Fruit fly (Drosophila melanogaster) whole organism, embryonic: Measurements from ENCODE around the gene CG7579.

Experiments used
- Bteb2 ChIP-seq: fragments of 200-800 bp; sonication (Bioruptor generic); optimal IDR thresholded peaks from 2 replicates; lab custom pipeline; 2016; ENCODE audit warnings: missing biosample characterization, missing genetic modification characterization
- CG10654 ChIP-seq: fragments of 200-800 bp; sonication (Bioruptor generic); optimal IDR thresholded peaks from 2 replicates; lab custom pipeline; 2016; ENCODE audit warnings: missing biosample characterization, missing genetic modification characterization
- CG11093 ChIP-seq: fragments of 200-800 bp; sonication (Bioruptor generic); IDR thresholded peaks from 3 replicates; pipeline ENCODE4 v1.3.6; 2022; ENCODE audit warnings: missing biosample characterization, missing genetic modification characterization
- CG11723 ChIP-seq: fragments of 200-800 bp; sonication (Bioruptor generic); optimal IDR thresholded peaks from 2 replicates; lab custom pipeline; 2017; ENCODE audit warnings: missing biosample characterization, mild to moderate bottlenecking, missing genetic modification characterization
- CG12071 ChIP-seq: fragments of 200-800 bp; sonication (Bioruptor generic); optimal IDR thresholded peaks from 3 replicates; lab custom pipeline; 2018; ENCODE audit warnings: missing biosample characterization, mild to moderate bottlenecking, missing genetic modification characterization
- CG12236 ChIP-seq: fragments of 200-800 bp; sonication (Bioruptor generic); optimal IDR thresholded peaks from 2 replicates; lab custom pipeline; 2016; ENCODE audit warnings: missing biosample characterization, missing genetic modification characterization
- CG13894 ChIP-seq: fragments of 200-800 bp; sonication (Bioruptor generic); optimal IDR thresholded peaks from 3 replicates; lab custom pipeline; 2018; ENCODE audit warnings: missing biosample characterization, mild to moderate bottlenecking, missing genetic modification characterization, moderate library complexity
- CG16813 ChIP-seq: fragments of 200-800 bp; sonication (Bioruptor generic); IDR thresholded peaks from 3 replicates; pipeline ENCODE4 v1.3.6; 2022; ENCODE audit warnings: missing biosample characterization, missing genetic modification characterization; ENCODE audit not compliant: partially characterized antibody
- CG17912 ChIP-seq: fragments of 200-800 bp; sonication (Bioruptor generic); optimal IDR thresholded peaks from 2 replicates; lab custom pipeline; 2018; ENCODE audit warnings: missing biosample characterization, mild to moderate bottlenecking, missing genetic modification characterization
- CG18011 ChIP-seq: fragments of 200-800 bp; sonication (Bioruptor generic); optimal IDR thresholded peaks from 2 replicates; lab custom pipeline; 2017; ENCODE audit warnings: missing biosample characterization, missing genetic modification characterization, mild to moderate bottlenecking, moderate library complexity, missing genotype
- CG18262 ChIP-seq: fragments of 200-800 bp; optimal IDR thresholded peaks from 3 replicates; lab custom pipeline; 2019; ENCODE audit warnings: missing biosample characterization, mild to moderate bottlenecking, missing genetic modification characterization, moderate library complexity
- CG2678 ChIP-seq: fragments of 200-800 bp; sonication (Bioruptor generic); optimal IDR thresholded peaks from 3 replicates; lab custom pipeline; 2019; ENCODE audit warnings: missing biosample characterization, mild to moderate bottlenecking, missing genetic modification characterization, moderate library complexity
- CG2712 ChIP-seq: fragments of 200-800 bp; optimal IDR thresholded peaks from 3 replicates; lab custom pipeline; 2019; ENCODE audit warnings: missing biosample characterization, mild to moderate bottlenecking, missing genetic modification characterization, moderate library complexity
- CG30403 ChIP-seq: fragments of 200-800 bp; sonication (Bioruptor generic); optimal IDR thresholded peaks from 3 replicates; lab custom pipeline; 2016; ENCODE audit warnings: missing biosample characterization, missing genetic modification characterization
- CG31224 ChIP-seq: fragments of 200-800 bp; sonication (Bioruptor generic); IDR thresholded peaks from 2 replicates; pipeline ENCODE4 v1.3.6; 2022; ENCODE audit warnings: missing biosample characterization, missing genetic modification characterization
- CG31388 ChIP-seq: fragments of 200-800 bp; sonication (Bioruptor generic); optimal IDR thresholded peaks from 2 replicates; lab custom pipeline; 2016; ENCODE audit warnings: missing biosample characterization, missing genetic modification characterization
- CG4328 ChIP-seq: fragments of 200-800 bp; sonication (Bioruptor generic); optimal IDR thresholded peaks from 3 replicates; lab custom pipeline; 2017; ENCODE audit warnings: missing biosample characterization, missing genetic modification reagents, missing genetic modification characterization
- CG4404 ChIP-seq: fragments of 200-800 bp; sonication (Bioruptor generic); IDR thresholded peaks from 2 replicates; pipeline ENCODE4 v1.3.6; 2022; ENCODE audit warnings: missing biosample characterization, missing genetic modification characterization
- CG7372 ChIP-seq: fragments of 200-800 bp; sonication (Bioruptor generic); IDR thresholded peaks from 2 replicates; pipeline ENCODE4 v1.3.6; 2022; ENCODE audit warnings: missing biosample characterization, missing genetic modification characterization
- CG8388 ChIP-seq: fragments of 200-800 bp; sonication (Bioruptor generic); optimal IDR thresholded peaks from 2 replicates; lab custom pipeline; 2019; ENCODE audit warnings: missing biosample characterization, mild to moderate bottlenecking, missing genetic modification characterization, moderate library complexity
- CG8478 ChIP-seq: fragments of >200 bp; optimal IDR thresholded peaks from 2 replicates; lab custom pipeline; 2018
- Dip3 ChIP-seq: fragments of 200-800 bp; sonication (Bioruptor generic); optimal IDR thresholded peaks from 3 replicates; lab custom pipeline; 2016; ENCODE audit warnings: missing biosample characterization, missing genetic modification characterization
- Dp ChIP-seq: fragments of 200-800 bp; sonication (Bioruptor generic); optimal IDR thresholded peaks from 2 replicates; lab custom pipeline; 2018; ENCODE audit warnings: missing biosample characterization, mild to moderate bottlenecking, missing genetic modification characterization, moderate library complexity
- E2f1 ChIP-seq: fragments of 200-800 bp; sonication (Bioruptor generic); IDR thresholded peaks from 2 replicates; pipeline ENCODE4 v1.3.6; 2022; ENCODE audit warnings: missing biosample characterization, missing genetic modification characterization
- Gug ChIP-seq: fragments of 200-800 bp; sonication (Bioruptor generic); IDR thresholded peaks from 4 replicates; pipeline ENCODE4 v1.3.6; 2022; ENCODE audit warnings: missing biosample characterization, missing genetic modification characterization
- HmgD ChIP-seq: fragments of 200-800 bp; sonication (Bioruptor generic); optimal IDR thresholded peaks from 3 replicates; lab custom pipeline; 2016; ENCODE audit warnings: missing biosample characterization, missing genetic modification characterization
- Hr39 ChIP-seq: fragments of >200 bp; optimal IDR thresholded peaks from 2 replicates; lab custom pipeline; 2017
- Meics ChIP-seq: fragments of 200-800 bp; sonication (Bioruptor generic); optimal IDR thresholded peaks from 2 replicates; lab custom pipeline; 2017; ENCODE audit warnings: missing biosample characterization, mild to moderate bottlenecking, missing genetic modification characterization
- NC2α ChIP-seq: fragments of 200-800 bp; sonication (Bioruptor generic); optimal IDR thresholded peaks from 2 replicates; lab custom pipeline; 2016; ENCODE audit warnings: missing biosample characterization, missing genetic modification characterization
- NK7.1 ChIP-seq: fragments of 200-800 bp; sonication (Bioruptor generic); optimal IDR thresholded peaks from 3 replicates; lab custom pipeline; 2016; ENCODE audit warnings: missing biosample characterization, missing genetic modification characterization
- Optix ChIP-seq: fragments of 200-800 bp; sonication (Bioruptor generic); IDR thresholded peaks from 3 replicates; pipeline ENCODE4 v1.3.6; 2022; ENCODE audit warnings: missing biosample characterization, missing genetic modification characterization
- Sry-β ChIP-seq: fragments of 200-800 bp; sonication (Bioruptor generic); optimal IDR thresholded peaks from 2 replicates; lab custom pipeline; 2018; ENCODE audit warnings: missing biosample characterization, mild to moderate bottlenecking, missing genetic modification characterization, moderate library complexity
- Ssrp ChIP-seq: fragments of 200-800 bp; sonication (Bioruptor generic); optimal IDR thresholded peaks from 2 replicates; lab custom pipeline; 2018; ENCODE audit warnings: missing biosample characterization, mild to moderate bottlenecking, missing genetic modification characterization, moderate library complexity
- Usf ChIP-seq: fragments of 200-800 bp; sonication (Bioruptor generic); optimal IDR thresholded peaks from 2 replicates; lab custom pipeline; 2017; ENCODE audit warnings: missing genotype, missing biosample characterization, missing genetic modification characterization
- Xbp1 ChIP-seq: fragments of 200-800 bp; sonication (Bioruptor generic); optimal IDR thresholded peaks from 3 replicates; lab custom pipeline; 2016; ENCODE audit warnings: missing biosample characterization, mild to moderate bottlenecking, missing genetic modification characterization
- bowl ChIP-seq: fragments of 200-800 bp; sonication (Bioruptor generic); IDR thresholded peaks from 2 replicates; pipeline ENCODE4 v1.3.6; 2022; ENCODE audit warnings: missing biosample characterization, missing genetic modification characterization
- br ChIP-seq: fragments of >200 bp; optimal IDR thresholded peaks from 2 replicates; lab custom pipeline; 2017
- chm ChIP-seq: fragments of 200-800 bp; sonication (Bioruptor generic); IDR thresholded peaks from 2 replicates; pipeline ENCODE4 v1.3.6; 2022; ENCODE audit warnings: missing biosample characterization, missing genetic modification characterization
- dm ChIP-seq: fragments of 200-800 bp; sonication (Bioruptor generic); optimal IDR thresholded peaks from 3 replicates; lab custom pipeline; 2016; ENCODE audit warnings: missing biosample characterization, missing genetic modification characterization
- dpn ChIP-seq, 2 experiments: fragments of 200-800 bp; sonication (Bioruptor generic); optimal IDR thresholded peaks; 3 replicates each; lab custom pipeline; 2016; ENCODE audit warnings: missing biosample characterization in 2 of 2, missing genetic modification characterization in 2 of 2
- fd3F ChIP-seq: fragments of 200-800 bp; sonication (Bioruptor generic); optimal IDR thresholded peaks from 2 replicates; lab custom pipeline; 2018; ENCODE audit warnings: missing biosample characterization, mild to moderate bottlenecking, missing genetic modification characterization, moderate library complexity
- ftz-f1 ChIP-seq: fragments of 200-800 bp; sonication (Bioruptor generic); optimal IDR thresholded peaks from 2 replicates; lab custom pipeline; 2016; ENCODE audit warnings: missing biosample characterization, missing genetic modification characterization
- ham ChIP-seq: fragments of 200-800 bp; sonication (Bioruptor generic); IDR thresholded peaks from 2 replicates; pipeline ENCODE4 v1.3.6; 2022; ENCODE audit warnings: missing biosample characterization, missing genetic modification characterization
- hth ChIP-seq: fragments of >200 bp; optimal IDR thresholded peaks from 2 replicates; lab custom pipeline; 2017; ENCODE audit warnings: inconsistent platforms
- jing ChIP-seq: fragments of 200-800 bp; sonication (Bioruptor generic); optimal IDR thresholded peaks from 2 replicates; lab custom pipeline; 2018; ENCODE audit warnings: missing biosample characterization, mild to moderate bottlenecking, missing genetic modification characterization
- kni ChIP-seq: fragments of 200-800 bp; sonication (Bioruptor generic); optimal IDR thresholded peaks from 3 replicates; lab custom pipeline; 2017; ENCODE audit warnings: mild to moderate bottlenecking, missing biosample characterization, missing genetic modification reagents, missing genetic modification characterization
- maf-S ChIP-seq: fragments of 200-800 bp; sonication (Bioruptor generic); optimal IDR thresholded peaks from 2 replicates; lab custom pipeline; 2016; ENCODE audit warnings: missing biosample characterization, missing genetic modification characterization
- ranshi ChIP-seq: fragments of 200-800 bp; sonication (Bioruptor generic); IDR thresholded peaks from 2 replicates; pipeline ENCODE4 v1.3.6; 2022; ENCODE audit warnings: missing biosample characterization, missing genetic modification characterization
- sc ChIP-seq, 3 experiments: fragments of >200 bp in 2 of 3; fragments of 200-800 bp in 1 of 3; sonication (Bioruptor generic) in 1 of 3; optimal IDR thresholded peaks; 2 replicates in 2 of 3; 3 replicates in 1 of 3; lab custom pipeline; 2017; ENCODE audit warnings: mild to moderate bottlenecking in 1 of 3, missing biosample characterization in 1 of 3, missing genetic modification characterization in 1 of 3, missing genetic modification reagents in 1 of 3
- slp2 ChIP-seq: fragments of 200-800 bp; sonication (Bioruptor generic); optimal IDR thresholded peaks from 2 replicates; lab custom pipeline; 2016; ENCODE audit warnings: missing biosample characterization, missing genetic modification characterization
- tin ChIP-seq: fragments of 200-800 bp; sonication (Bioruptor generic); optimal IDR thresholded peaks from 3 replicates; lab custom pipeline; 2016; ENCODE audit warnings: missing biosample characterization, missing genetic modification characterization
- tup ChIP-seq: fragments of 200-800 bp; sonication (Bioruptor generic); optimal IDR thresholded peaks from 2 replicates; lab custom pipeline; 2016; ENCODE audit warnings: missing biosample characterization, mild to moderate bottlenecking, missing genetic modification characterization, moderate library complexity

CG7579 gene

DNA sequence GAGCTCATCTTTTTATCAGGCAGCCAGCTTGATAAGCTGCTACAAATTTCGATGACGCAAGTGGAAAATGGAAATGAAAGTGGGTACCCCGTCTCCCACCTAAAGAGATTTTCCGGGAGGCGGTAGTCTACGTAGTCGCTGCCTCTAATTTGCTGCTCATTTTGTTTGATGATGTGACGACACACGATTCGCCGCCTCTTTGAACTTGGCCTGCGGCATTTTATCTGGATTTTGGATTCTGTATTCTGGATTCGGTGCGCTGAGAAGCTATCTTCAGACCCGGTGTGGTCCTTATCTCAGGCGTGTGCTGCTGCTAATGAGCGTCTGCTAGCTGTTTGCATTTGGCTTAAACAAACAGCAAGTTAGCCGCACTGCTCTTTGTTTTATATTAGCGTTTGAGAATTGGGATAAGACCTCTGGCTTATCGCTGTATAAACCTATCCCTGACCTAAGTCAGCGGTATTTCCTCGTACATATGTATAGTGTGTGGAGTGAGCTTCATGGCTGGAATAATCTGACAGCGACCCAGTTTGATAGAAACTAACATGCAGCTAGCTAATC, 30.8 kb upstream of the CG7579 start (continued):
- TF ChIP-seq sc (optimal IDR thresholded peaks at IDR 0.05; lab: Kevin White, UChicago): no peak
- TF ChIP-seq sc (GFP tag; optimal IDR thresholded peaks at IDR 0.05; lab: Kevin White, UChicago): peak; percentile 63
- peak; percentile 32; the same call in 1 of the 2 replicates for TF ChIP-seq E2f1 (GFP tag; lab: Robert Waterston, UW)
- TF ChIP-seq tin: no peak
- no peak for TF ChIP-seq Sry-β (GFP tag; lab: Kevin White, UChicago)
- no peak for TF ChIP-seq HmgD (GFP tag; lab: Kevin White, UChicago)
- peak; percentile 51; the same call in 1 of the 3 replicates for TF ChIP-seq Optix (GFP tag; lab: Robert Waterston, UW)
- peak; percentile 44 for TF ChIP-seq fd3F (GFP tag; lab: Kevin White, UChicago)
- TF ChIP-seq Hr39 (lab: Kevin White, UChicago): no peak
- TF ChIP-seq tup: peak; percentile 40
- no peak for TF ChIP-seq CG18011 (GFP tag; lab: Kevin White, UChicago)
- TF ChIP-seq chm (GFP tag; lab: Robert Waterston, UW): peak; percentile 76
- peak; percentile 35 for TF ChIP-seq CG10654 (GFP tag; lab: Kevin White, UChicago)
- TF ChIP-seq CG12236: peak; percentile 80
- TF ChIP-seq CG18262 (tag; lab: Kevin White, UChicago): peak; percentile 35
- TF ChIP-seq CG4328: peak; percentile 46
- TF ChIP-seq dm (GFP tag; lab: Kevin White, UChicago): peak; percentile 25
- peak; percentile 61 for TF ChIP-seq NC2α
- TF ChIP-seq CG31224 (GFP tag; lab: Robert Waterston, UW): no peak
- TF ChIP-seq CG12071 (GFP tag; lab: Kevin White, UChicago): peak; percentile 76
- TF ChIP-seq CG11723 (GFP tag; lab: Kevin White, UChicago): peak; percentile 29
- peak; percentile 59 for TF ChIP-seq Meics
- no peak for TF ChIP-seq CG7372 (GFP tag; lab: Robert Waterston, UW)
- 0 out of 2 replicates have a peak, but pooled peaks have one; percentile 11 for TF ChIP-seq CG4404 (GFP tag; lab: Robert Waterston, UW)
- no peak for TF ChIP-seq CG31388
- TF ChIP-seq CG8388: no peak
- 0 out of 2 replicates have a peak, but pooled peaks have one; percentile 10 for TF ChIP-seq bowl (GFP tag; lab: Robert Waterston, UW)
- TF ChIP-seq Xbp1: peak; percentile 4
- no peak for TF ChIP-seq jing (GFP tag; lab: Kevin White, UChicago)
- TF ChIP-seq Usf: no peak
- no peak for TF ChIP-seq ham (GFP tag; lab: Robert Waterston, UW)
- TF ChIP-seq NK7.1 (GFP tag; lab: Kevin White, UChicago): peak; percentile 30
- no peak for TF ChIP-seq Dp (GFP tag; lab: Kevin White, UChicago)
- no peak for TF ChIP-seq Gug (GFP tag; lab: Robert Waterston, UW)
- TF ChIP-seq Ssrp (tag; lab: Kevin White, UChicago): no peak
- peak; percentile 71 for TF ChIP-seq CG2678 (tag; lab: Kevin White, UChicago)
- TF ChIP-seq kni (GFP tag; lab: Kevin White, UChicago): peak; percentile 40
- no peak for TF ChIP-seq hth (lab: Kevin White, UChicago)
- TF ChIP-seq CG17912: peak; percentile 7
- TF ChIP-seq ftz-f1: no peak
- no peak for TF ChIP-seq br (lab: Kevin White, UChicago)
- TF ChIP-seq CG16813: no peak
- no peak for TF ChIP-seq CG8478 (lab: Kevin White, UChicago)
- peak; percentile 21 for TF ChIP-seq Bteb2
- TF ChIP-seq ranshi: peak; percentile 55; the same call in 1 of the 2 replicates
- TF ChIP-seq CG30403 (GFP tag; lab: Kevin White, UChicago): no peak
- TF ChIP-seq CG2712 (tag; lab: Kevin White, UChicago): peak; percentile 28
- TF ChIP-seq CG13894 (tag; lab: Kevin White, UChicago): peak; percentile 30
- peak; percentile 48 for TF ChIP-seq maf-S (GFP tag; lab: Kevin White, UChicago)
- no peak for TF ChIP-seq CG11093 (GFP tag; lab: Robert Waterston, UW)
- TF ChIP-seq slp2 (GFP tag; lab: Kevin White, UChicago): peak; percentile 28
- TF ChIP-seq dpn (GFP tag; optimal IDR thresholded peaks at IDR 0.05; lab: Kevin White, UChicago): peak in 1 of 2 experiments; percentile 58
- no peak for TF ChIP-seq Dip3 (GFP tag; lab: Kevin White, UChicago)
